Fruit fly (Drosophila melanogaster): Measurements from ENCODE around the gene CG6168.

Gene CG6168

DNA sequence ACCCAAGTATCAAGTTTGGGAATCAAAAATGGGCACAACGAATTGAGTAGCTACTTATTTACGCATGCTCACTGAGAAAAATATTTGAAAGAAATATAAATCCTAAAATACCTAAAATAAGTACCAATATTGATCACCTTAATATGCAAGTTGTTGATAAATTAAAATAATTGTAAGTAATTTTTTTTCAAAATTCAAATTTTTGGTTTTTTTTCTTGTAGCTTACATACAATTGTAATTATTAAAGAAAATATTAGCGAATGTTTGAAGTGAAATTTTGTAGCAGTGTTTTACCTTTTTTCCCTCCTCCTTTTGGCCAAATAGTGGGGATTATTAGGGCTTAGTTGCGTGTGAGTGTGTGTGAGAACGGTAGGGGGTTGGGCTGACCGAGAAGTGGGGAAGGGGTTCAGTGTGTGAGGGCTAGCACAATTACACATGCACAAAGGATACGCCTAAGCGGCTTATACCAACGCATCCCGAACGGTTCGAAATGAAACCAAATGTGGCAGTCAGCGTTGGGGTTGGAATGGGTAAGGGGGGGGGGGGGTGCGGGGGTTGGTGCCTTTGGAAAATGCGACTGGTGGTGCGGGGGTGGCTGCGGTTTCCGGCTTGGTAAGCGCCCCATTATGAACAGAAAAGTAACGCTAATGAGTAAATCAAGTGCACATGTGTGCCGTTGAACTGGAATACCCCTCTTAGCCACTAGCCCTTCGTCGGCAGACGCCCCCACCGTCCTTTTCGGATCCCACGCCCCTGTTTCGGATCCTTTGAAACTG, 11.6 kb downstream of the CG6168 start:
- TF ChIP-seq gl (tag; optimal IDR thresholded peaks at IDR 0.05), result no peak
- no peak for TF ChIP-seq CG34367 (tag; optimal IDR thresholded peaks at IDR 0.05)
- TF ChIP-seq CG15710 (tag; optimal IDR thresholded peaks at IDR 0.05), result no peak
- TF ChIP-seq CG8159 (tag; optimal IDR thresholded peaks at IDR 0.05), result peak; percentile 5
- TF ChIP-seq CG14655 (GFP tag; optimal IDR thresholded peaks at IDR 0.05), result no peak

DNA sequence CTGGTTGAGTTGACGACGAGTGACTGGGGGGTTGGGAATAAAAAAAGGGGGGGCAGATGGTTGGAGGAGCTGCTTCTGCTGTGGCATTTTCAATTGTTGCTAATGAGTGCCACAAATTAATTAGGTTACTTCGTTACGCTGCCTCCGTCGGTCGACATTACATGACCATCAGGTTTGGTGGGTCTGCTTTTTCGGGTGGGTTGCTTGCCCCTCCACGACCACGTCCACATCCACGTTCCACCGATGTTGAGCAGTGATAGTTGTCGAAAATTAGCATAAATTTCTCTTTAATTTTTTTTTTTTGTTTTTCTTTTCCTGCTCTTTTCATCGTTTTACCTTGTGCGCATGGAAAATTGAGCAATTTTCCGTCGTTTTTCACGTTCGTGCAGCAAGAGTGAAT, 13.0 kb downstream of the CG6168 start:
- TF ChIP-seq CG13204 (GFP tag; optimal IDR thresholded peaks at IDR 0.05) (no peak), fd96Ca (GFP tag; IDR thresholded peaks at IDR 0.05) (no peak), Pif1B (GFP tag; optimal IDR thresholded peaks at IDR 0.05) (no peak), CG34367 (tag; optimal IDR thresholded peaks at IDR 0.05) (no peak), Snoo (tag; optimal IDR thresholded peaks at IDR 0.05) (no peak)

dm6 chr3L:11307032-11307356, 14.5 kb downstream of the CG6168 start:
- TF ChIP-seq CG9948 (tag; optimal IDR thresholded peaks at IDR 0.05), result no peak

DNA sequence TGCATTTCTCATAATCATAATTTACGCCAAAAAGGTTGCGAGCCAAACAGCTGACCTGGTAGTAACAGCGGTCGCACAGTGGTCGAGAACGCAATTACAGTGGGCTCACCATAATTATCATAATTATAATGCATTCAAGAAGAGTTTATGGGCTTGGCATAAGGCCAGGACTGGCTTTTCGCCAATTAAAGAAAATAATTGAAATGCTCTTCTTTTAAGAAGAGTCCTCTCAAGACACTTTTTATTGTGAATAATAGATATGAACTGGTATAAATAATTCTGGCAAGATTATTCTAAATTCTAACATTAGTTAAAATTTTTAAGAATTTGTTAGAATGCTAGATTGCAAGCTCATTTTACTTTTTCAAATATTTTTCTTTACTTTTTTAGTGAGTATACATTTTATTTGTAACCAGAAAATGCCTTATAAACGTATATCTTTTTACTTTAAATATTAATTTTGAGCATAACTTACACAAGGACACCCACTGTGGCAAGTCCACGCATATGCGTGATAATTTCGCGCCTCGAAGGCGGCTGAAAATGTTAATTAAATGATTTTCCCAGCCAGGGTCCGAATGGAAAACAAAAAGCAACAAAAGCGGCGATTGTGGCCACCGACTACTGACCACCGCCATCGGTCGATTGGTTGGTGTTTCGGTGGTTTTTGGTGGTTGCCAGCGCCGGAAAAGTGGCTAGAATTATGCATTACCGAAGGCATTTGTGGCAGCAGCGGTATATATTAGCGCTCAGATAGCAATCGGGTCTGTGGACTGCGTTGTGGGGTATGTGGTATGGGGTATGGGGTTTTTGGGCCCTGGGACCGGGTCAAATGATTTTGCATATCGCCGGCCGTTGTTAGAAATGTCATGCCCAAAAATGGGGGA, 15.1 kb downstream of the CG6168 start:
- TF ChIP-seq CG12605 (GFP tag; IDR thresholded peaks at IDR 0.05), result no peak
- peak; percentile 10 for TF ChIP-seq CG9948 (tag; optimal IDR thresholded peaks at IDR 0.05)
- TF ChIP-seq Pif1A (GFP tag; optimal IDR thresholded peaks at IDR 0.05), result peak; percentile 19
- TF ChIP-seq Snoo (tag; optimal IDR thresholded peaks at IDR 0.05), result no peak

- TF ChIP-seq CG12605 (GFP tag; IDR thresholded peaks at IDR 0.05), result no peak
- TF ChIP-seq CG32121 (GFP tag; IDR thresholded peaks at IDR 0.05), result no peak
These were observed 16.2 kb downstream of the CG6168 start for dm6 chr3L:11305316-11305715.

dm6 chr3L:11303414-11304205, 17.9 kb downstream of the CG6168 start:
- TF ChIP-seq D1 (tag; optimal IDR thresholded peaks at IDR 0.05) (no peak), CG10348 (GFP tag; IDR thresholded peaks at IDR 0.05) (no peak), CG9948 (tag; optimal IDR thresholded peaks at IDR 0.05) (no peak), EcR (GFP tag; optimal IDR thresholded peaks at IDR 0.05) (no peak), CG12605 (GFP tag; IDR thresholded peaks at IDR 0.05) (no peak), CG14655 (GFP tag; optimal IDR thresholded peaks at IDR 0.05) (peak; percentile 20), CG34367 (tag; optimal IDR thresholded peaks at IDR 0.05) (no peak), CG32121 (GFP tag; IDR thresholded peaks at IDR 0.05) (no peak), Pif1A (GFP tag; optimal IDR thresholded peaks at IDR 0.05) (no peak), CG4496 (GFP tag; IDR thresholded peaks at IDR 0.05) (0 out of 3 replicates have a peak, but pooled peaks have one; percentile 12), Pif1B (GFP tag; optimal IDR thresholded peaks at IDR 0.05) (no peak), Snoo (tag; optimal IDR thresholded peaks at IDR 0.05) (no peak), CG15710 (tag; optimal IDR thresholded peaks at IDR 0.05) (no peak), fd96Ca (GFP tag; IDR thresholded peaks at IDR 0.05) (no peak), CG13204 (GFP tag; optimal IDR thresholded peaks at IDR 0.05) (no peak), rn (GFP tag; IDR thresholded peaks at IDR 0.05) (no peak), gl (tag; optimal IDR thresholded peaks at IDR 0.05) (no peak), CG8159 (tag; optimal IDR thresholded peaks at IDR 0.05) (peak; percentile 50), Ets98B (GFP tag; IDR thresholded peaks at IDR 0.05) (no peak), CG8301 (tag; optimal IDR thresholded peaks at IDR 0.05) (no peak), CG17806 (tag; optimal IDR thresholded peaks at IDR 0.05) (no peak)

DNA sequence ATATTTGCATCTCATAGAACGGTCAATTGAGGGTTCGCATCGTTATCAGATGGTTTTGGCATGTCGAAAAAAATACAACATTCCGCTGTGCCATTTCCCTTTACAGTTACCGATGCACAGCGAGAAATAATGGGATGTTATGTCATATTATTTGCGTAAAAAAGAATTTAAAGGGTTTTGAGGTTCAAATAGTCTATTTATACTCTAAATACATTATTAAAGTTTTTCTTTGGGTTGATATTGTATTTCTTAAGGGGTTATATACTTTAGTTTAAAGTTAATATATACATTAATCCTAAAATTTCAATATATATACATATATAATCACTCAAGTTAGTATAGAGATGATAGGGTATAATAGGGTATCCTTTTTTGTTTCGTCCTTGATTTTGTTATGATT, 18.6 kb downstream of the CG6168 start:
- peak; percentile 7 for TF ChIP-seq CG8159 (tag; optimal IDR thresholded peaks at IDR 0.05)
- TF ChIP-seq CG8301 (tag; optimal IDR thresholded peaks at IDR 0.05), result no peak

All from whole organism, pupa.